Worm (Caenorhabditis elegans) whole organism, L4 larva: ENCODE measurements around the gene sdz-27.

Source experiments
- T20F7.1 ChIP-seq: fragments of 200-800 bp; sonication (Bioruptor generic); optimal IDR thresholded peaks from 2 replicates; lab custom pipeline; 2018; ENCODE audit warnings: mild to moderate bottlenecking, missing genetic modification characterization, missing compliant biosample characterization
- aha-1 ChIP-seq: fragments of 150-350 bp; peaks from one replicate; lab custom pipeline; 2014; ENCODE audit warnings: missing biosample characterization, missing genetic modification characterization
- fkh-10 ChIP-seq: fragments of 150-350 bp; optimal IDR thresholded peaks from 2 replicates; lab custom pipeline; 2014; ENCODE audit warnings: missing biosample characterization, missing genetic modification reagents, missing genetic modification characterization
- lim-7 ChIP-seq: fragments of 200-800 bp; sonication (Bioruptor generic); IDR thresholded peaks from 2 replicates; pipeline ENCODE4 v1.3.6; 2022; ENCODE audit warnings: missing genetic modification characterization, missing compliant biosample characterization

DNA sequence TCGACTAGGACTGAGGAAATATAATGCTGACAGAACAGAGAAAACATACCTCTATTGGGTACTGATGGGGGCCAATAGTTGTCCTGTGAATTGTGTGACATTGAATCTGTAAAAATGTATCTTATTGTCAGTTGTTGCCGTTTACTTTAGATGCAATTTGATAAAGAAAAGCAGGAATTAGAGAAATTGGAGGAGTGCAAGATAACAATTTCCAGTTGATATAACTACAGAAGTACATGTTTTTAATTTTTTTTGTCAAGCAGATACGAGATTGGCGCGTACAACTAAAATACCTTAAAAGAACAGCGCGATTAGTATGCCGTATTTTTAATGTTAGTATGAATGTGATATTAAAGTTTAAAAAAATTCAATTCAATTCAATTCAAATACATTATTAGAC, 31.2 kb downstream of the sdz-27 start, which contains the start of gene zip-6:
- TF ChIP-seq T20F7.1 (GFP tag; lab: Kevin White, UChicago) (no peak), lim-7 (no peak), fkh-10 (GFP tag; lab: Kevin White, UChicago) (no peak), aha-1 (tag; lab: Kevin White, UChicago) (no peak)
